Worm (Caenorhabditis elegans): ENCODE measurements around the gene fbxa-215.

ce11 chrIV:13664090-13664489 is 2.6 kb downstream of the fbxa-215 start, which contains the start of gene Y45F10C.4:
- TF ChIP-seq ceh-82 (tag; optimal IDR thresholded peaks at IDR 0.05) (no peak), R02D3.7 (tag; optimal IDR thresholded peaks at IDR 0.05) (no peak), nfya-1 (tag; optimal IDR thresholded peaks at IDR 0.05; ENCODE audit: insufficient read depth) (no peak), elt-3 (tag; optimal IDR thresholded peaks at IDR 0.05) (no peak), sea-2 (GFP tag; optimal IDR thresholded peaks at IDR 0.05) (no peak), hmg-11 (tag; optimal IDR thresholded peaks at IDR 0.05) (no peak), nhr-77 (tag; optimal IDR thresholded peaks at IDR 0.05) (no peak), skn-1 (tag; optimal IDR thresholded peaks at IDR 0.05) (no peak), ztf-11 (tag; optimal IDR thresholded peaks at IDR 0.05) (no peak), tbx-2 (tag; optimal IDR thresholded peaks at IDR 0.05) (no peak)

Measured in whole organism, L3 larva.